Worm (Caenorhabditis elegans) whole organism, L4 larva: ENCODE results near the gene tbc-10.

Experiments used
- F10B5.3 ChIP-seq: sonication (generic microtip); optimal IDR thresholded peaks from 2 replicates; lab custom pipeline; 2016; ENCODE audit warnings: mild to moderate bottlenecking, missing genetic modification characterization, missing compliant biosample characterization
- F26F4.8 ChIP-seq: fragments of 200-800 bp; sonication (Bioruptor generic); conservative IDR thresholded peaks from 2 replicates; pipeline ENCODE4 v1.3.6; 2022; ENCODE audit warnings: missing genetic modification characterization, missing compliant biosample characterization
- F37D6.2 ChIP-seq: sonication (generic microtip); optimal IDR thresholded peaks from 2 replicates; lab custom pipeline; 2016; ENCODE audit warnings: mild to moderate bottlenecking, missing genetic modification characterization, missing compliant biosample characterization
- Y5F2A.4 ChIP-seq: fragments of 200-800 bp; sonication (Bioruptor generic); optimal IDR thresholded peaks from 2 replicates; lab custom pipeline; 2018; ENCODE audit warnings: mild to moderate bottlenecking, missing genetic modification characterization, missing compliant biosample characterization
- ZK546.5 ChIP-seq, 2 experiments: sonication (generic microtip); optimal IDR thresholded peaks; 2 replicates each; lab custom pipeline; 2017; ENCODE audit warnings: missing biosample characterization in 2 of 2, missing genetic modification characterization in 2 of 2
- aha-1 ChIP-seq: fragments of 150-350 bp; peaks from one replicate; lab custom pipeline; 2014; ENCODE audit warnings: missing biosample characterization, missing genetic modification characterization
- arid-1 ChIP-seq: fragments of 200-800 bp; sonication (Bioruptor generic); conservative IDR thresholded peaks from 2 replicates; pipeline ENCODE4 v1.3.6; 2022; ENCODE audit warnings: missing genetic modification reagents, missing genetic modification characterization, missing compliant biosample characterization
- ceh-28 ChIP-seq: fragments of 150-350 bp; optimal IDR thresholded peaks from 2 replicates; lab custom pipeline; 2014; ENCODE audit warnings: missing biosample characterization, missing genetic modification reagents, missing genetic modification characterization
- ces-1 ChIP-seq: fragments of 150-350 bp; sonication (generic microtip); optimal IDR thresholded peaks from 4 replicates; lab custom pipeline; 2014; ENCODE audit warnings: missing biosample characterization, missing genetic modification reagents, missing genetic modification characterization
- ctbp-1 ChIP-seq: fragments of 200-800 bp; sonication (Bioruptor generic); IDR thresholded peaks from 2 replicates; pipeline ENCODE4 v1.3.6; 2022; ENCODE audit warnings: missing genetic modification reagents, missing genetic modification characterization, missing compliant biosample characterization
- daf-12 ChIP-seq: fragments of 150-350 bp; optimal IDR thresholded peaks from 2 replicates; lab custom pipeline; 2014; ENCODE audit warnings: missing biosample characterization, missing genetic modification reagents, missing genetic modification characterization
- daf-16 ChIP-seq, 3 experiments: sonication (generic microtip); optimal IDR thresholded peaks; 2 replicates each; lab custom pipeline; 2016 to 2017; ENCODE audit warnings: missing genetic modification characterization in 3 of 3, missing genetic modification reagents in 3 of 3, mild to moderate bottlenecking in 2 of 3, missing compliant biosample characterization in 2 of 3, missing biosample characterization in 1 of 3, moderate library complexity in 1 of 3
- daf-8 ChIP-seq: fragments of 200-800 bp; sonication (Bioruptor generic); IDR thresholded peaks from 2 replicates; pipeline ENCODE4 v1.3.6; 2022; ENCODE audit warnings: missing genetic modification characterization, missing compliant biosample characterization
- dmd-6 ChIP-seq: fragments of 200-800 bp; sonication (Bioruptor generic); IDR thresholded peaks from 2 replicates; pipeline ENCODE4 v1.3.6; 2022; ENCODE audit warnings: missing genetic modification reagents, missing genetic modification characterization, missing compliant biosample characterization
- dmd-9 ChIP-seq: fragments of 200-800 bp; sonication (Bioruptor generic); IDR thresholded peaks from 2 replicates; pipeline ENCODE4 v1.3.6; 2022; ENCODE audit warnings: missing genetic modification reagents, missing genetic modification characterization, missing compliant biosample characterization
- dpl-1 ChIP-seq: fragments of 150-350 bp; optimal IDR thresholded peaks from 2 replicates; lab custom pipeline; 2014; ENCODE audit warnings: missing biosample characterization, missing genetic modification reagents, missing genetic modification characterization
- duxl-1 ChIP-seq: sonication (generic microtip); optimal IDR thresholded peaks from 2 replicates; lab custom pipeline; 2016; ENCODE audit warnings: mild to moderate bottlenecking, missing genetic modification characterization, moderate library complexity, missing compliant biosample characterization; ENCODE audit not compliant: poor library complexity
- dve-1 ChIP-seq: sonication (generic microtip); optimal IDR thresholded peaks from 2 replicates; lab custom pipeline; 2017; ENCODE audit warnings: antibody characterized with exemption, mild to moderate bottlenecking, missing genetic modification characterization, missing compliant biosample characterization; ENCODE audit not compliant: insufficient read depth
- egl-27 ChIP-seq: sonication (generic microtip); optimal IDR thresholded peaks from 3 replicates; lab custom pipeline; 2017; ENCODE audit warnings: missing biosample characterization, missing genetic modification reagents, missing genetic modification characterization
- fkh-10 ChIP-seq: fragments of 150-350 bp; optimal IDR thresholded peaks from 2 replicates; lab custom pipeline; 2014; ENCODE audit warnings: missing biosample characterization, missing genetic modification reagents, missing genetic modification characterization
- hlh-11 ChIP-seq: fragments of 200-800 bp; sonication (Bioruptor generic); optimal IDR thresholded peaks from 2 replicates; lab custom pipeline; 2018; ENCODE audit warnings: mild to moderate bottlenecking, missing genetic modification characterization, missing compliant biosample characterization
- hlh-30 ChIP-seq: sonication (generic microtip); optimal IDR thresholded peaks from 2 replicates; lab custom pipeline; 2017; ENCODE audit warnings: antibody characterized with exemption, mild to moderate bottlenecking, missing genetic modification characterization, missing compliant biosample characterization; ENCODE audit not compliant: insufficient read depth
- hmg-1.1 ChIP-seq: fragments of 200-800 bp; sonication (Bioruptor generic); IDR thresholded peaks from 2 replicates; pipeline ENCODE4 v1.3.6; 2022; ENCODE audit warnings: missing genetic modification reagents, missing genetic modification characterization, missing compliant biosample characterization
- lin-13 ChIP-seq: fragments of 150-350 bp; optimal IDR thresholded peaks from 2 replicates; lab custom pipeline; 2014; ENCODE audit warnings: missing biosample characterization, missing genetic modification reagents, missing genetic modification characterization
- mes-2 ChIP-seq: sonication (generic microtip); optimal IDR thresholded peaks from 2 replicates; lab custom pipeline; 2016; ENCODE audit warnings: missing genotype, mild to moderate bottlenecking, missing genetic modification characterization, missing compliant biosample characterization; ENCODE audit not compliant: poor library complexity, severe bottlenecking
- nhr-11 ChIP-seq: fragments of 150-350 bp; optimal IDR thresholded peaks from 2 replicates; lab custom pipeline; 2014; ENCODE audit warnings: missing biosample characterization, missing genetic modification characterization
- nhr-28 ChIP-seq: fragments of 150-350 bp; optimal IDR thresholded peaks from 2 replicates; lab custom pipeline; 2014; ENCODE audit warnings: missing biosample characterization, missing genetic modification characterization
- nhr-42 ChIP-seq: fragments of 200-800 bp; sonication (Bioruptor generic); IDR thresholded peaks from 2 replicates; pipeline ENCODE4 v1.3.6; 2022; ENCODE audit warnings: missing genetic modification characterization, missing compliant biosample characterization
- nhr-6 ChIP-seq: fragments of 150-350 bp; optimal IDR thresholded peaks from 2 replicates; lab custom pipeline; 2014; ENCODE audit warnings: missing biosample characterization, missing genetic modification characterization
- pha-4 ChIP-seq, 2 experiments: fragments of 150-350 bp in 1 of 2; fragments of 200-800 bp in 1 of 2; sonication (Bioruptor generic) in 1 of 2; IDR thresholded peaks in 1 of 2; optimal IDR thresholded peaks in 1 of 2; 2 replicates each; pipeline versions ENCODE4 v1.3.6 to Lab custom; 2014 to 2022; ENCODE audit warnings: missing genetic modification characterization in 2 of 2, missing genetic modification reagents in 2 of 2, missing biosample characterization in 1 of 2, missing compliant biosample characterization in 1 of 2
- sdz-12 ChIP-seq: fragments of 200-800 bp; sonication (Bioruptor generic); optimal IDR thresholded peaks from 2 replicates; lab custom pipeline; 2018; ENCODE audit warnings: mild to moderate bottlenecking, missing genetic modification characterization, missing compliant biosample characterization
- spr-3 ChIP-seq: fragments of 200-800 bp; sonication (Bioruptor generic); optimal IDR thresholded peaks from 2 replicates; lab custom pipeline; 2018; ENCODE audit warnings: mild to moderate bottlenecking, missing genetic modification characterization, missing compliant biosample characterization
- unc-39 ChIP-seq: sonication (generic microtip); optimal IDR thresholded peaks from 2 replicates; lab custom pipeline; 2017; ENCODE audit warnings: missing biosample characterization, missing genetic modification characterization
- unc-62 ChIP-seq, 3 experiments: fragments of 150-350 bp in 1 of 3; sonication (generic microtip); optimal IDR thresholded peaks in 2 of 3; peaks in 1 of 3; 1 replicate in 1 of 3; 2 replicates in 2 of 3; lab custom pipeline; 2014 to 2017; ENCODE audit warnings: missing biosample characterization in 3 of 3, missing genetic modification characterization in 3 of 3, missing genetic modification reagents in 3 of 3, missing genotype in 1 of 3
- zfp-3 ChIP-seq: fragments of 200-800 bp; sonication (Bioruptor generic); conservative IDR thresholded peaks from 2 replicates; pipeline ENCODE4 v1.3.6; 2022; ENCODE audit warnings: missing genetic modification reagents, missing genetic modification characterization, missing compliant biosample characterization
- zip-11 ChIP-seq: fragments of 200-800 bp; sonication (Bioruptor generic); IDR thresholded peaks from 2 replicates; pipeline ENCODE4 v1.3.6; 2022; ENCODE audit warnings: missing genetic modification characterization, missing compliant biosample characterization

The tbc-10 gene

DNA sequence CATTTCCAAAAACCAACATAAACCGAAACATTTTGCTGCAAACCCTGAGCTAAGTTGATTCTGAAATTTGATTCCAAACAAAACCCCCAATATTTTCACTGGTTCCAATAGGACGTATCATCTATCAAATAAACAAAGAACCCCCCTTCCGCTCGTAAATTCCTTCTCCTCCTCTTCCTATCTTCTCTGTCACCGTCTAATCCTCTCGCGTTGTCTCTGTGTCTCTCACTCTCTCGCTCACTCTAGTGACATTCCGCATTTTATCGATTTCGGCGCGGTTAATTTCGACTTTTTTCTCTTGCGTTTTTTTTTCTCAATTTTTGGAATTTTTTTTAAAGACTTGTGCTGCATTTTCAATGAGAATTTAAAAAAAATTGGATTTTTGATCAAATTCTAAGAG, 1.1 kb upstream of the tbc-10 start:
- TF ChIP-seq aha-1 (tag; lab: Kevin White, UChicago) (peak; percentile 96), daf-12 (tag; lab: Kevin White, UChicago) (no peak), unc-62 (GFP tag; optimal IDR thresholded peaks at IDR 0.05 in 1 of 2; lab: Kevin White, UChicago) (peak in 1 of 2 experiments; percentile 33), unc-62 (tag; optimal IDR thresholded peaks at IDR 0.05; lab: Kevin White, UChicago) (no peak), mes-2 (tag; lab: Kevin White, UChicago) (peak; percentile 28), hlh-30 (peak; percentile 43), dmd-6 (GFP tag; lab: Robert Waterston, UW) (peak; percentile 29; the same call in 1 of the 2 replicates), nhr-6 (tag; lab: Kevin White, UChicago) (peak; percentile 17), egl-27 (tag; lab: Kevin White, UChicago) (no peak), daf-16 (GFP tag; optimal IDR thresholded peaks at IDR 0.05; lab: Kevin White, UChicago) (no peak), daf-16 (tag; optimal IDR thresholded peaks at IDR 0.05; lab: Kevin White, UChicago) (peak; percentile 50), F10B5.3 (tag; lab: Kevin White, UChicago) (no peak), ceh-28 (peak; percentile 59), hmg-1.1 (GFP tag; lab: Robert Waterston, UW) (peak; percentile 59), hlh-11 (tag; lab: Kevin White, UChicago) (peak; percentile 34), dve-1 (tag; lab: Kevin White, UChicago) (peak; percentile 19), arid-1 (GFP tag; lab: Robert Waterston, UW) (no peak), nhr-42 (GFP tag; lab: Robert Waterston, UW) (no peak), nhr-28 (tag; lab: Kevin White, UChicago) (peak; percentile 28), lin-13 (peak; percentile 18), duxl-1 (peak; percentile 55), dpl-1 (peak; percentile 15)
- TF ChIP-seq, all 104 proteins: peak for 15

DNA sequence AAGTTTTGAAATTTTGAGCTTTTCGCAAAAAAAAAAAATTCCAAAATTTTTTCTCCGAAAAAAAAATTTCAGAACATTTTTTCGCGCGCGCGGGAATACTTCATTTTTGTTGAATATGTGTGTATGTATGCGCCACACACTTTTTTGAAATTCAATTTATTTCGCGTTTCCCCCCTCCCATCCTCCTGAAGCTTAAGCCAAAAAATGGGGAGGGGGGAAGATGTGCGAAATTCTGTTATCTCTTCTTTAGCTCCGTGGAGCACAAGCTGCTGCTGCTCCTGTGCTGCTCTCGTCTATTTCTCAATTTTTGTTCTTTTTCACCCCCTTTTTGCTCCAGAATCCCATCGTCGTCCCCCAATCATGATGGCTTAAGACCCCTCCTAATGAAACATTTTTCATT, 6.5 kb downstream of the tbc-10 start:
- peak; percentile 42 for TF ChIP-seq fkh-10 (GFP tag; lab: Kevin White, UChicago)
- TF ChIP-seq pha-4 (GFP tag; IDR thresholded peaks at IDR 0.05; lab: Robert Waterston, UW) = no peak
- TF ChIP-seq pha-4 (tag; optimal IDR thresholded peaks at IDR 0.05; lab: Kevin White, UChicago) = no peak
- TF ChIP-seq ces-1 (GFP tag; lab: Kevin White, UChicago) = peak; percentile 68
- TF ChIP-seq zip-11 (GFP tag; lab: Robert Waterston, UW) = no peak
- TF ChIP-seq ctbp-1 = peak; percentile 32; the same call in 1 of the 2 replicates
- TF ChIP-seq, all 104 proteins: peak for 3

DNA sequence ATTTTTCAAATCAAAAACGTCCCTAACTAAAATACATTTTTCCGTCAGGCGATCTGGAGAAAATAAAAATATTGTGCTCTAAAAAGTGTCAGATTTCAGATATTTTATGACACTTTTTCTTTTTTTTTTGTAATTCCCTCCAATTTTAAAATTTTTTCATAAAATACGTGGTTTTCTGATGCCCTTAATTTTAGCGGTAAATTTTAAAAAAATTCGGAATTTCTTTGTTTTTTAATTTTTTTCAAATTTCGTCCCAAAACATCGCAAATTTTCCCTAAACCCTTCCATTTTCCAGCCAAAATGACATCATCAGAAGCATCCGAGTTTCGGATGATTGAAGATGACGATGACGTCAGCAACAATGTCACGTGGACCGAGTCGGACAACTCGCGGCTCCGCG, 8.5 kb downstream of the tbc-10 start, which contains the start of gene trp-2:
trp-2 (plus strand) TSS at position 301 of the 400 bp plus-strand sequence.
- no peak for TF ChIP-seq Y5F2A.4
- TF ChIP-seq F37D6.2 (tag; lab: Kevin White, UChicago) = no peak
- TF ChIP-seq dmd-6 (GFP tag; lab: Robert Waterston, UW) = no peak
- no peak for TF ChIP-seq hlh-30
- TF ChIP-seq spr-3 = no peak
- no peak for TF ChIP-seq dmd-9
- no peak for TF ChIP-seq ZK546.5 (tag; optimal IDR thresholded peaks at IDR 0.05; lab: Kevin White, UChicago)
- no peak for TF ChIP-seq unc-39 (tag; lab: Kevin White, UChicago)
- TF ChIP-seq F26F4.8 (GFP tag; lab: Robert Waterston, UW) = no peak
- no peak for TF ChIP-seq dpl-1
- no peak for TF ChIP-seq dve-1 (tag; lab: Kevin White, UChicago)
- TF ChIP-seq nhr-11 (tag; lab: Kevin White, UChicago) = no peak
- no peak for TF ChIP-seq zfp-3 (GFP tag; lab: Robert Waterston, UW)
- TF ChIP-seq sdz-12 (GFP tag; lab: Kevin White, UChicago) = no peak
- TF ChIP-seq daf-8 (GFP tag; lab: Robert Waterston, UW) = no peak
